Worm (Caenorhabditis elegans): ENCODE results near the gene fbxa-62.

fbxa-62 gene

DNA sequence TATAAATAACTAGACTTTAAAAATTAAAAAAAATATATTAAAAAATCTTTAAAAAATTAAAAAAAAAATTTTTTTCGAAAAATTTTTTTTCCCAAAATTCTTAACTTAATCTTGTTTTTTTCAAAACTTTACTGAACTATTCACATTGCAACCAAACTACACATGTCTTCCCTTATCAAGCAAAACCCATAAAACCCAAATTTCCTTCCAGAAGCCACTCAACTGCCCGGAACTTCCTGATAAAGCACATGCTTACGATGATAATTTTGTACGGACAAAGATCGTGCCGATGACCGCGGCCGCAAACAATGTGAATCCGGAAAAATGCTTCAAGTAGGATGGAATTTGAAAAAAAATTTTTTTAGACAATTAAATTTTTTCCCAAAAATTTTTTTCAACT is 15.2 kb upstream of the fbxa-62 start (continued):
- TF ChIP-seq jun-1 (tag; optimal IDR thresholded peaks at IDR 0.05) (no peak), nhr-48 (tag; optimal IDR thresholded peaks at IDR 0.05) (no peak), snpc-1.2 (GFP tag; IDR thresholded peaks at IDR 0.05) (no peak), set-16 (GFP tag; IDR thresholded peaks at IDR 0.05) (no peak), lir-3 (tag; optimal IDR thresholded peaks at IDR 0.05) (no peak), zip-2 (tag; optimal IDR thresholded peaks at IDR 0.05) (no peak), unc-39 (tag; optimal IDR thresholded peaks at IDR 0.05) (no peak), lin-1 (GFP tag; IDR thresholded peaks at IDR 0.05) (no peak), nhr-76 (tag; optimal IDR thresholded peaks at IDR 0.05) (no peak), skn-1 (tag; optimal IDR thresholded peaks at IDR 0.05) (no peak), nhr-11 (tag; optimal IDR thresholded peaks at IDR 0.05) (no peak), Y5F2A.4 (GFP tag; optimal IDR thresholded peaks at IDR 0.05) (no peak), nhr-25 (tag; optimal IDR thresholded peaks at IDR 0.05; ENCODE audit: borderline replicate concordance, insufficient read depth) (no peak), unc-62 (GFP tag; optimal IDR thresholded peaks at IDR 0.05 in 1 of 2) (peak in 1 of 2 experiments; percentile 13), unc-62 (tag; optimal IDR thresholded peaks at IDR 0.05) (no peak), saeg-2 (GFP tag; IDR thresholded peaks at IDR 0.05) (no peak), ceh-28 (tag; optimal IDR thresholded peaks at IDR 0.05) (no peak), mdt-29 (GFP tag; IDR thresholded peaks at IDR 0.05) (no peak), zfp-2 (tag; optimal IDR thresholded peaks at IDR 0.05) (no peak), Y75B8A.6 (GFP tag; IDR thresholded peaks at IDR 0.05) (no peak), mxl-2 (GFP tag; conservative IDR thresholded peaks at IDR 0.05) (no peak), ZK337.2 (GFP tag; IDR thresholded peaks at IDR 0.05) (no peak)

ce11 chrIII:2219408-2219807 is 8.1 kb upstream of the fbxa-62 start, which contains the start of gene fbxa-12:
Gene fbxa-12 (plus strand): TSS chrIII:2219708.
- TF ChIP-seq F44E2.7 (GFP tag; IDR thresholded peaks at IDR 0.05) (no peak), nhr-77 (tag; optimal IDR thresholded peaks at IDR 0.05) (no peak), ceh-62 (tag; optimal IDR thresholded peaks at IDR 0.05) (no peak), lir-3 (tag; optimal IDR thresholded peaks at IDR 0.05) (no peak), nhr-111 (GFP tag; optimal IDR thresholded peaks at IDR 0.05) (no peak)

- TF ChIP-seq T20F7.1 (GFP tag; optimal IDR thresholded peaks at IDR 0.05) (no peak), ZK546.5 (tag; optimal IDR thresholded peaks at IDR 0.05) (no peak)
These were observed 3.6 kb upstream of the fbxa-62 start, which contains the start of gene srd-65 for ce11 chrIII:2223932-2224331. Gene srd-65 (minus strand): TSS chrIII:2224032.

DNA sequence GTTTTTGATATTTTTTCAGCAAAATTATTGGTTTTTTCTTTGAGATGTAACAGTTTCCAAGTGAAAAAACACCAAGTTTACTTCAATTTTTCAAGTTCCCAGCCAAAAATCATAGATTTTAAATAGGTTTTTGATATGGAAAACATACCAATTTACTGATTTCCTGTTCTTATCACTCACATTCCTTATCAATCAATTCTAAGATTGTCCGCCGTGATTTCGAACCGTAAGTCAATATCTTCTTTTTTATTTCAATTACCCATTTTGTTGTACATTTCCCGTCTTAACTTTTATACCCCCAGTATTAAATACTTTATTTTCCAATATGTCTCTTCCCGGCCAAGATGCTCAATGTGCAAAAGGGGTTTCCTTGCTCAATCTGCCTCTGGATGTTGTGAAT is 3.0 kb upstream of the fbxa-62 start, which contains the start of gene fbxa-38:
TSS of gene fbxa-38 (plus strand) at position 195 of the 400 bp plus-strand sequence.
- TF ChIP-seq ceh-20 (GFP tag; IDR thresholded peaks at IDR 0.05) = no peak
- no peak for TF ChIP-seq saeg-2 (GFP tag; IDR thresholded peaks at IDR 0.05)
- no peak for TF ChIP-seq mxl-3 (GFP tag; optimal IDR thresholded peaks at IDR 0.05)
- TF ChIP-seq fkh-10 (GFP tag; optimal IDR thresholded peaks at IDR 0.05) = no peak
- no peak for TF ChIP-seq dmd-9 (GFP tag; IDR thresholded peaks at IDR 0.05)
- TF ChIP-seq daf-12 (tag; optimal IDR thresholded peaks at IDR 0.05) = no peak
- no peak for TF ChIP-seq snpc-4 (tag; optimal IDR thresholded peaks at IDR 0.05)
- no peak for TF ChIP-seq aly-2 (tag; optimal IDR thresholded peaks at IDR 0.05)
- no peak for TF ChIP-seq nhr-77 (tag; optimal IDR thresholded peaks at IDR 0.05)
- no peak for TF ChIP-seq D1046.2 (GFP tag; IDR thresholded peaks at IDR 0.05)
- TF ChIP-seq hlh-30 (tag; optimal IDR thresholded peaks at IDR 0.05; ENCODE audit: insufficient read depth) = no peak
- TF ChIP-seq madf-5 (GFP tag; IDR thresholded peaks at IDR 0.05) = no peak
- no peak for TF ChIP-seq daf-8 (GFP tag; IDR thresholded peaks at IDR 0.05)
- TF ChIP-seq ceh-62 (tag; optimal IDR thresholded peaks at IDR 0.05) = no peak
